Worm (Caenorhabditis elegans): ENCODE measurements around the gene klc-1.

DNA sequence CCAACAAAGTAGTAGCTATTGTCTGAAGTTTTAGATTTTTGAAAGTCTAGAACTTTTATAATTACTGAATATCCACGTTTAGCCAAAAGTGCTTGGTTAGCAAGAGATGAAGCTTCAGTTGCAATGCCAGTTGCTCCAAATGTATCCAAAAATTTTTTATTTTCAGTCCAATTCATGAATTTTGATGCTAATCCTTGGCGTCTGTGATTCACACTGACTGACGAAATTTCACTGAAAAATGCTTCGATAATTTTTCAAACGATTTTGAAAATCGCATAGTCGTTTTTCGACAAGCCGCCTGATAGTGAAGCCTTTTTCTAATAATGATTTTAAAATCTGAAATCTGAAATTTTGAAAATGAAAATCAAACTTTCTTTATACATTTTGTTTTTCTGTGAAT is 10.5 kb downstream of the klc-1 start:
- no peak for TF ChIP-seq egl-27 (tag; optimal IDR thresholded peaks at IDR 0.05)
- TF ChIP-seq lsy-2 (tag; optimal IDR thresholded peaks at IDR 0.05): no peak
- TF ChIP-seq unc-62 (GFP tag; optimal IDR thresholded peaks at IDR 0.05): no peak
- TF ChIP-seq mdl-1 (tag; optimal IDR thresholded peaks at IDR 0.05): no peak
- TF ChIP-seq skn-1 (tag; optimal IDR thresholded peaks at IDR 0.05): no peak
- TF ChIP-seq nhr-11 (tag; optimal IDR thresholded peaks at IDR 0.05): no peak
- TF ChIP-seq ZK546.5 (tag; optimal IDR thresholded peaks at IDR 0.05): no peak
- no peak for TF ChIP-seq ztf-11 (tag; optimal IDR thresholded peaks at IDR 0.05)
- TF ChIP-seq unc-39 (tag; optimal IDR thresholded peaks at IDR 0.05): no peak
- TF ChIP-seq blmp-1 (tag; optimal IDR thresholded peaks at IDR 0.05; ENCODE audit: insufficient read depth): no peak
- no peak for TF ChIP-seq mab-5 (tag; optimal IDR thresholded peaks at IDR 0.05)
- TF ChIP-seq lin-39 (tag; optimal IDR thresholded peaks at IDR 0.05): no peak
- no peak for TF ChIP-seq ceh-82 (tag; optimal IDR thresholded peaks at IDR 0.05)

Data from whole organism, L2 larva.